Worm (Caenorhabditis elegans) whole organism, L1 larva: ENCODE results near the gene F54F2.9.

Source experiments
- C04F5.9 ChIP-seq: sonication (generic microtip); optimal IDR thresholded peaks from 2 replicates; lab custom pipeline; 2016; ENCODE audit warnings: missing genetic modification characterization, missing compliant biosample characterization
- C16A3.4 ChIP-seq: fragments of 150-350 bp; optimal IDR thresholded peaks from 2 replicates; lab custom pipeline; 2014; ENCODE audit warnings: missing biosample characterization, missing genetic modification characterization
- C34B4.2 ChIP-seq: sonication (generic microtip); optimal IDR thresholded peaks from 2 replicates; lab custom pipeline; 2017; ENCODE audit warnings: mild to moderate bottlenecking, missing genetic modification characterization, missing compliant biosample characterization
- F16B12.6 ChIP-seq: fragments of 150-350 bp; optimal IDR thresholded peaks from 2 replicates; lab custom pipeline; 2014; ENCODE audit warnings: missing biosample characterization, missing genetic modification characterization
- blmp-1 ChIP-seq: fragments of 150-350 bp; optimal IDR thresholded peaks from 2 replicates; lab custom pipeline; 2014; ENCODE audit warnings: missing biosample characterization, missing genetic modification characterization
- dpl-1 ChIP-seq, 3 experiments: fragments of 150-350 bp in 2 of 3; sonication (generic microtip) in 1 of 3; optimal IDR thresholded peaks; 2 replicates each; lab custom pipeline; 2014 to 2017; ENCODE audit warnings: missing biosample characterization in 3 of 3, missing genetic modification characterization in 3 of 3, missing genetic modification reagents in 3 of 3
- dsc-1 ChIP-seq: sonication (generic microtip); optimal IDR thresholded peaks from 2 replicates; lab custom pipeline; 2016; ENCODE audit warnings: mild to moderate bottlenecking, missing genetic modification characterization, missing compliant biosample characterization
- efl-1 ChIP-seq, 4 experiments: fragments of 150-350 bp; optimal IDR thresholded peaks in 3 of 4; peaks in 1 of 4; 1 replicate in 1 of 4; 2 replicates in 3 of 4; lab custom pipeline; 2014; ENCODE audit warnings: missing biosample characterization in 2 of 4, missing genetic modification characterization in 2 of 4, missing genetic modification reagents in 2 of 4
- efl-3 ChIP-seq: fragments of 200-800 bp; sonication (Bioruptor generic); optimal IDR thresholded peaks from 2 replicates; lab custom pipeline; 2018; ENCODE audit warnings: mild to moderate bottlenecking, missing genetic modification characterization, missing compliant biosample characterization
- egl-13 ChIP-seq: sonication (generic microtip); optimal IDR thresholded peaks from 2 replicates; lab custom pipeline; 2016; ENCODE audit warnings: missing genotype, missing genetic modification reagents, missing genetic modification characterization, missing compliant biosample characterization
- elt-3 ChIP-seq, 6 experiments: fragments of 150-350 bp in 1 of 6; sonication (generic microtip); optimal IDR thresholded peaks; 2 replicates each; lab custom pipeline; 2017 to 2018; ENCODE audit warnings: missing biosample characterization in 6 of 6, missing genetic modification characterization in 6 of 6, inconsistent platforms in 1 of 6
- fkh-10 ChIP-seq: sonication (generic microtip); optimal IDR thresholded peaks from 2 replicates; lab custom pipeline; 2017; ENCODE audit warnings: missing biosample characterization, missing genetic modification reagents, missing genetic modification characterization
- hlh-17 ChIP-seq: fragments of 200-800 bp; sonication (Bioruptor generic); optimal IDR thresholded peaks from 2 replicates; lab custom pipeline; 2018; ENCODE audit warnings: missing genetic modification characterization, mild to moderate bottlenecking, missing compliant biosample characterization, moderate library complexity, borderline replicate concordance
- hlh-4 ChIP-seq: sonication (generic microtip); optimal IDR thresholded peaks from 2 replicates; lab custom pipeline; 2016; ENCODE audit warnings: mild to moderate bottlenecking, missing genetic modification characterization, missing compliant biosample characterization
- hpl-2 ChIP-seq: fragments of 150-350 bp; optimal IDR thresholded peaks from 2 replicates; lab custom pipeline; 2014; ENCODE audit warnings: missing biosample characterization, missing genetic modification reagents, missing genetic modification characterization
- lin-13 ChIP-seq: fragments of 150-350 bp; optimal IDR thresholded peaks from 2 replicates; lab custom pipeline; 2014; ENCODE audit warnings: missing biosample characterization, missing genetic modification reagents, missing genetic modification characterization
- lin-14 ChIP-seq: fragments of 200-800 bp; sonication (Bioruptor generic); optimal IDR thresholded peaks from 2 replicates; lab custom pipeline; 2018; ENCODE audit warnings: mild to moderate bottlenecking, missing genetic modification characterization, moderate library complexity, missing compliant biosample characterization
- lin-15B ChIP-seq: fragments of 150-350 bp; sonication (generic microtip); optimal IDR thresholded peaks from 3 replicates; lab custom pipeline; 2014; ENCODE audit warnings: missing biosample characterization, missing genetic modification characterization
- lin-35 ChIP-seq, 2 experiments: fragments of 150-350 bp; optimal IDR thresholded peaks; 2 replicates each; lab custom pipeline; 2014; ENCODE audit warnings: missing biosample characterization in 2 of 2, missing genetic modification characterization in 2 of 2, missing genetic modification reagents in 2 of 2
- lin-39 ChIP-seq: fragments of 150-350 bp; optimal IDR thresholded peaks from 2 replicates; lab custom pipeline; 2014; ENCODE audit warnings: missing biosample characterization, missing genetic modification reagents, missing genetic modification characterization
- lsy-2 ChIP-seq, 2 experiments: fragments of 150-350 bp; optimal IDR thresholded peaks; 2 replicates each; lab custom pipeline; 2014; ENCODE audit warnings: missing biosample characterization in 2 of 2, missing genetic modification characterization in 2 of 2
- mab-9 ChIP-seq: fragments of 200-800 bp; sonication (Bioruptor generic); IDR thresholded peaks from 2 replicates; pipeline ENCODE4 v1.3.6; 2022; ENCODE audit warnings: missing genetic modification reagents, missing genetic modification characterization, missing compliant biosample characterization
- mdl-1 ChIP-seq, 2 experiments: fragments of 150-350 bp; optimal IDR thresholded peaks; 2 replicates each; lab custom pipeline; 2014 to 2017; ENCODE audit warnings: missing biosample characterization in 2 of 2, missing genetic modification characterization in 2 of 2, inconsistent platforms in 1 of 2
- mep-1 ChIP-seq: fragments of 150-350 bp; optimal IDR thresholded peaks from 2 replicates; lab custom pipeline; 2014; ENCODE audit warnings: missing biosample characterization, missing genetic modification characterization
- nhr-11 ChIP-seq: fragments of 150-350 bp; optimal IDR thresholded peaks from 2 replicates; lab custom pipeline; 2014; ENCODE audit warnings: missing biosample characterization, missing genetic modification characterization
- nhr-12 ChIP-seq: sonication (generic microtip); optimal IDR thresholded peaks from 2 replicates; lab custom pipeline; 2017; ENCODE audit warnings: missing biosample characterization, missing genetic modification characterization
- nhr-19 ChIP-seq: fragments of 200-800 bp; sonication (Bioruptor generic); conservative IDR thresholded peaks from 2 replicates; pipeline ENCODE4 v1.3.6; 2022; ENCODE audit warnings: missing genetic modification characterization, missing compliant biosample characterization
- nhr-20 ChIP-seq: sonication (generic microtip); optimal IDR thresholded peaks from 2 replicates; lab custom pipeline; 2016; ENCODE audit warnings: mild to moderate bottlenecking, missing genetic modification characterization, missing compliant biosample characterization
- nhr-47 ChIP-seq: sonication (generic microtip); optimal IDR thresholded peaks from 2 replicates; lab custom pipeline; 2016; ENCODE audit warnings: mild to moderate bottlenecking, missing genetic modification characterization, moderate library complexity, missing compliant biosample characterization
- nhr-71 ChIP-seq: sonication (generic microtip); optimal IDR thresholded peaks from 2 replicates; lab custom pipeline; 2016; ENCODE audit warnings: mild to moderate bottlenecking, missing genetic modification characterization, moderate library complexity, missing compliant biosample characterization
- nhr-85 ChIP-seq: sonication (generic microtip); peaks from one replicate; lab custom pipeline; 2016; ENCODE audit warnings: missing genetic modification characterization, inconsistent platforms, missing compliant biosample characterization
- nhr-90 ChIP-seq: sonication (generic microtip); optimal IDR thresholded peaks from 2 replicates; lab custom pipeline; 2016; ENCODE audit warnings: mild to moderate bottlenecking, missing genetic modification characterization, missing compliant biosample characterization; ENCODE audit not compliant: poor library complexity
- pag-3 ChIP-seq: sonication (generic microtip); optimal IDR thresholded peaks from 2 replicates; lab custom pipeline; 2017; ENCODE audit warnings: missing genetic modification characterization, mild to moderate bottlenecking, missing compliant biosample characterization, antibody characterized with exemption, borderline replicate concordance; ENCODE audit not compliant: insufficient read depth
- pqm-1 ChIP-seq: sonication (generic microtip); optimal IDR thresholded peaks from 3 replicates; lab custom pipeline; 2017; ENCODE audit warnings: missing biosample characterization, missing genetic modification characterization
- rnt-1 ChIP-seq: sonication (generic microtip); optimal IDR thresholded peaks from 2 replicates; lab custom pipeline; 2016; ENCODE audit warnings: mild to moderate bottlenecking, missing genetic modification characterization, moderate library complexity, missing compliant biosample characterization
- skn-1 ChIP-seq: fragments of 150-350 bp; optimal IDR thresholded peaks from 2 replicates; lab custom pipeline; 2014; ENCODE audit warnings: missing biosample characterization, missing genetic modification characterization
- snu-23 ChIP-seq: sonication (generic microtip); optimal IDR thresholded peaks from 2 replicates; lab custom pipeline; 2016; ENCODE audit warnings: missing genetic modification characterization, missing compliant biosample characterization
- sox-4 ChIP-seq: sonication (generic microtip); optimal IDR thresholded peaks from 2 replicates; lab custom pipeline; 2016; ENCODE audit warnings: missing genetic modification characterization, missing compliant biosample characterization
- sptf-1 ChIP-seq: fragments of 150-350 bp; optimal IDR thresholded peaks from 2 replicates; lab custom pipeline; 2014; ENCODE audit warnings: missing biosample characterization, missing genetic modification characterization
- sup-37 ChIP-seq: fragments of 200-800 bp; sonication (Bioruptor generic); optimal IDR thresholded peaks from 2 replicates; lab custom pipeline; 2018; ENCODE audit warnings: mild to moderate bottlenecking, missing genetic modification characterization, missing compliant biosample characterization
- tbx-2 ChIP-seq: sonication (generic microtip); optimal IDR thresholded peaks from 2 replicates; lab custom pipeline; 2016; ENCODE audit warnings: missing genetic modification characterization, missing compliant biosample characterization
- unc-130 ChIP-seq: fragments of 150-350 bp; optimal IDR thresholded peaks from 2 replicates; lab custom pipeline; 2017; ENCODE audit warnings: missing biosample characterization, missing genetic modification characterization, inconsistent platforms
- unc-30 ChIP-seq: sonication (generic microtip); optimal IDR thresholded peaks from 2 replicates; lab custom pipeline; 2017; ENCODE audit warnings: missing biosample characterization, missing genetic modification characterization
- unc-98 ChIP-seq: fragments of 200-800 bp; sonication (Bioruptor generic); IDR thresholded peaks from 2 replicates; pipeline ENCODE4 v1.3.6; 2022; ENCODE audit warnings: missing genetic modification characterization, missing compliant biosample characterization
- vab-15 ChIP-seq: sonication (generic microtip); optimal IDR thresholded peaks from 2 replicates; lab custom pipeline; 2017; ENCODE audit warnings: missing genotype, mild to moderate bottlenecking, missing genetic modification characterization, missing compliant biosample characterization
- xbp-1 ChIP-seq: sonication (generic microtip); optimal IDR thresholded peaks from 2 replicates; lab custom pipeline; 2016; ENCODE audit warnings: missing genetic modification characterization, missing compliant biosample characterization
- ztf-11 ChIP-seq, 2 experiments: sonication (generic microtip); optimal IDR thresholded peaks; 2 replicates each; lab custom pipeline; 2016 to 2017; ENCODE audit warnings: missing genetic modification characterization in 2 of 2, missing biosample characterization in 1 of 2, missing compliant biosample characterization in 1 of 2

The F54F2.9 gene

DNA sequence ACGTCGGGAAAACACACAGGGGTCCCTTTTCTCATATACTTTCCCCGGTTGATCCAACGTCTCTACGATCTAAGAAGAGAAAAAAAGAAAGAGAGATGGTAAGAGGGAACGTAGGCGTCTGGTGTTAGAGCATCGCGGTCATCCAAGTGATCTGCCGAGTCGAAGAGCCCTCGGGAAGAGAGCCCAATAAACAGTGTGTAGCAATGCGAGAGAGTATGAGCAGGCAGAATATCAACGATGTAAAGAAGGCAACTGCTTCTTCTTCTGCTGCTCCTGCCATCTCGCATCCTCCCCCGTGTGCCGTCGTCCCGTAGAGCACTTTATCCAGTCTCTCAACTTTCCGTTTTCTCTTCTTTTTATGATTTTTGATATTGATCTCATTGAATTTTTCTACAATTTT lies 11.3 kb downstream of the F54F2.9 start:
- TF ChIP-seq lsy-2 (tag; optimal IDR thresholded peaks at IDR 0.05; lab: Kevin White, UChicago) = peak in 1 of 2 experiments; percentile 40
- TF ChIP-seq mdl-1 (tag; optimal IDR thresholded peaks at IDR 0.05; lab: Kevin White, UChicago) = no peak
- TF ChIP-seq lin-35 (GFP tag; optimal IDR thresholded peaks at IDR 0.05; lab: Kevin White, UChicago) = peak in 1 of 2 experiments; percentile 25
- no peak for TF ChIP-seq C34B4.2 (tag; lab: Kevin White, UChicago)
- TF ChIP-seq lin-14 (GFP tag; lab: Kevin White, UChicago) = peak; percentile 67
- peak; percentile 36 for TF ChIP-seq unc-130 (tag; lab: Kevin White, UChicago)
- no peak for TF ChIP-seq lin-15B (tag; lab: Kevin White, UChicago)
- no peak for TF ChIP-seq elt-3 (tag; optimal IDR thresholded peaks at IDR 0.05; lab: Kevin White, UChicago)
- TF ChIP-seq efl-1 (optimal IDR thresholded peaks at IDR 0.05; lab: Kevin White, UChicago) = peak in 1 of 2 experiments; percentile 15
- peak in 1 of 2 experiments; percentile 89 for TF ChIP-seq efl-1 (GFP tag; optimal IDR thresholded peaks at IDR 0.05 in 1 of 2; lab: Kevin White, UChicago)
- TF ChIP-seq nhr-20 (tag; lab: Kevin White, UChicago) = peak; percentile 15
- TF ChIP-seq xbp-1 (tag; lab: Kevin White, UChicago) = no peak
- no peak for TF ChIP-seq nhr-90 (tag; lab: Kevin White, UChicago)
- TF ChIP-seq hpl-2 = no peak
- peak; percentile 56 for TF ChIP-seq rnt-1
- TF ChIP-seq dsc-1 (tag; lab: Kevin White, UChicago) = peak; percentile 42
- TF ChIP-seq pqm-1 = no peak
- TF ChIP-seq snu-23 (GFP tag; lab: Kevin White, UChicago) = peak; percentile 35
- no peak for TF ChIP-seq tbx-2 (tag; lab: Kevin White, UChicago)
- TF ChIP-seq mab-9 = no peak
- peak; percentile 58 for TF ChIP-seq nhr-71 (tag; lab: Kevin White, UChicago)
- no peak for TF ChIP-seq nhr-12 (tag; lab: Kevin White, UChicago)
- no peak for TF ChIP-seq F16B12.6
- no peak for TF ChIP-seq sup-37 (GFP tag; lab: Kevin White, UChicago)
- no peak for TF ChIP-seq dpl-1 (GFP tag; optimal IDR thresholded peaks at IDR 0.05; lab: Kevin White, UChicago)
- TF ChIP-seq vab-15 (tag; lab: Kevin White, UChicago) = no peak
- peak; percentile 95 for TF ChIP-seq pag-3
- no peak for TF ChIP-seq C04F5.9 (tag; lab: Kevin White, UChicago)
- no peak for TF ChIP-seq nhr-47 (tag; lab: Kevin White, UChicago)
- no peak for TF ChIP-seq sox-4 (tag; lab: Kevin White, UChicago)
- no peak for TF ChIP-seq nhr-11
- no peak for TF ChIP-seq sptf-1 (tag; lab: Kevin White, UChicago)
- TF ChIP-seq egl-13 = no peak
- no peak for TF ChIP-seq unc-30 (tag; lab: Kevin White, UChicago)
- no peak for TF ChIP-seq hlh-17
- TF ChIP-seq hlh-4 (tag; lab: Kevin White, UChicago) = no peak

DNA sequence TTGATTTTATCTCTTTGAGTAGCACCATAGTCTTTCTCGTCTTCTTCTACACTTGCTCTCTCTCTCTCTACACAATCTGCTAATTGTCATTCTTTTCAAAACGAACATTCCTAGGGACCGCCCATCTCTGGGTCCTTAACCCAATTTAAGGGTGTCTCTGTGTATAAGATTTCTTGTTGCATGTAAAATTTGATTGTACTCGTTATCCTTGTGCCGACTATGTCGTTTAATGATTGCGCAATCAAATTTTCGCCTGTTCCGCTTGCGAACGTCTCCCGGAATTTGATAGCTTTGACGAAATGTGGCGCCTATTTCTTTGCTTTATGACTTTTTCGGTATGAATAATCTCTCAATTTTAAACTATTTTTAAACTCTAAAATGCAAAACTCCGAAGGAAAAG lies 15.9 kb downstream of the F54F2.9 start:
- peak; percentile 53 for TF ChIP-seq lin-14 (GFP tag; lab: Kevin White, UChicago)
- no peak for TF ChIP-seq efl-3
- TF ChIP-seq lin-39 = no peak
- peak; percentile 36 for TF ChIP-seq fkh-10 (GFP tag; lab: Kevin White, UChicago)
- TF ChIP-seq, all 84 proteins: peak for 2

DNA sequence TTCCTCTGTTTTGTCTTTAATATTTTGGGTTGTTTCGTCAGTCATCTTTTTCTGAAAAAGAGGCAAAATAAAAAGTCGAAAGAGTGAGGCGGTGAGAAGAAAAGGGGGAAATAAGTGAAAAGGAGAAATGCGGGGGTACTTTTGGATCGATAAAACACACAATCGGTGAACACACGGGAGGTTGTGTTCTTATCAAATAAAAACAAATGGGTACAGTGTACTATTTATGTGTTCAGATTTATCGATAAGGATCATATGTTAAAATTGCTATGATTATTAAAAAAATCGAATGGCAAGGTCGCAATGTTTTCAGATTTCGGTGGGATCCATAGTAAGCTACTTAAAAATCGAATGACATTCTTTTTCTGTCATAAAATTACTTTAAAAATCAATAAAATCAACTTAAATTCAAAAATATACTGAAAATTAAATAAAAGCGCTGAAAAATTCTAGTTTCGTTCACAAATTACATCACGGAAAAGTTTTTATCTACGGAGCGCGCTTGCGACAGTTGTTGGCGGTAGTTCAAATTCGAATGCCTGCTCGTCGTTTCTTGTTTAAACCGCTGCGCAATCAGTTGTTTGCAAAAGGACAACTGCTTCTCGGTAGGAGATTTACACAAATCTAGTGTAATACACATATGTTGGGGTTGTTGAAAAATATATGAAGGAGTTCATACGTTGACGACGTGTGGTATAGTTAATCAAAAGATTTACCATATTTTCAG lies 17.6 kb downstream of the F54F2.9 start, which contains the start of gene prx-19:
prx-19 (minus strand) TSS at position 51 of the 727 bp plus-strand sequence.
- peak; percentile 68 for TF ChIP-seq skn-1 (tag; lab: Kevin White, UChicago)
- TF ChIP-seq blmp-1 (tag; lab: Kevin White, UChicago) = peak; percentile 54
- TF ChIP-seq lin-14 (GFP tag; lab: Kevin White, UChicago) = peak; percentile 32
- TF ChIP-seq rnt-1 = peak; percentile 57
- TF ChIP-seq xbp-1 (tag; lab: Kevin White, UChicago) = peak; percentile 38
- TF ChIP-seq unc-98 (GFP tag; lab: Robert Waterston, UW) = no peak
- TF ChIP-seq nhr-90 (tag; lab: Kevin White, UChicago) = peak; percentile 47
- TF ChIP-seq nhr-85 (tag; lab: Kevin White, UChicago) = peak; percentile 38
- TF ChIP-seq C16A3.4 = peak; percentile 60
- no peak for TF ChIP-seq hpl-2
- peak; percentile 66 for TF ChIP-seq mep-1 (tag; lab: Kevin White, UChicago)
- peak; percentile 94 to 98 for TF ChIP-seq lin-35 (GFP tag; optimal IDR thresholded peaks at IDR 0.05; lab: Kevin White, UChicago)
- peak; percentile 41 for TF ChIP-seq nhr-19 (GFP tag; lab: Robert Waterston, UW)
- TF ChIP-seq F16B12.6 = peak; percentile 44
- TF ChIP-seq lin-15B (tag; lab: Kevin White, UChicago) = peak; percentile 46
- TF ChIP-seq nhr-71 (tag; lab: Kevin White, UChicago) = peak; percentile 58
- TF ChIP-seq lin-13 (GFP tag; lab: Kevin White, UChicago) = no peak
- TF ChIP-seq lin-39 = peak; percentile 11
- peak; percentile 45 for TF ChIP-seq dsc-1 (tag; lab: Kevin White, UChicago)
- peak; percentile 49 for TF ChIP-seq tbx-2 (tag; lab: Kevin White, UChicago)
- TF ChIP-seq ztf-11 (tag; optimal IDR thresholded peaks at IDR 0.05; lab: Kevin White, UChicago) = no peak
